Fruit fly (Drosophila melanogaster) whole organism, embryonic: ENCODE data around the gene CG32793.

ENCODE experiments used
- ATbp ChIP-seq: fragments of 200-800 bp; sonication (Bioruptor generic); optimal IDR thresholded peaks from 2 replicates; lab custom pipeline; 2017; ENCODE audit warnings: missing biosample characterization, mild to moderate bottlenecking, missing genetic modification characterization, missing genetic modification reagents
- Abd-B ChIP-seq: fragments of 200-800 bp; sonication (Bioruptor generic); optimal IDR thresholded peaks from 2 replicates; lab custom pipeline; 2018; ENCODE audit warnings: missing biosample characterization, mild to moderate bottlenecking, missing genetic modification characterization, moderate library complexity
- Blimp-1 ChIP-seq: fragments of 200-800 bp; sonication (Bioruptor generic); optimal IDR thresholded peaks from 3 replicates; lab custom pipeline; 2018; ENCODE audit warnings: missing biosample characterization, missing genetic modification characterization, mild to moderate bottlenecking, moderate library complexity, missing genetic modification reagents
- Bteb2 ChIP-seq: fragments of 200-800 bp; sonication (Bioruptor generic); optimal IDR thresholded peaks from 2 replicates; lab custom pipeline; 2016; ENCODE audit warnings: missing biosample characterization, missing genetic modification characterization
- CG10274 ChIP-seq: fragments of 200-800 bp; sonication (Bioruptor generic); optimal IDR thresholded peaks from 3 replicates; lab custom pipeline; 2017; ENCODE audit warnings: missing biosample characterization, mild to moderate bottlenecking, missing genetic modification characterization
- CG12071 ChIP-seq: fragments of 200-800 bp; sonication (Bioruptor generic); optimal IDR thresholded peaks from 3 replicates; lab custom pipeline; 2018; ENCODE audit warnings: missing biosample characterization, mild to moderate bottlenecking, missing genetic modification characterization
- CG1233 ChIP-seq: fragments of 200-800 bp; sonication (Bioruptor generic); optimal IDR thresholded peaks from 4 replicates; lab custom pipeline; 2018; ENCODE audit warnings: missing biosample characterization, mild to moderate bottlenecking, missing genetic modification characterization
- CG17361 ChIP-seq: fragments of 200-800 bp; sonication (Bioruptor generic); IDR thresholded peaks from 3 replicates; pipeline ENCODE4 v1.3.6; 2022; ENCODE audit warnings: missing biosample characterization, missing genetic modification characterization
- CG18764 ChIP-seq: fragments of 200-800 bp; sonication (Bioruptor generic); optimal IDR thresholded peaks from 3 replicates; lab custom pipeline; 2016; ENCODE audit warnings: missing biosample characterization, missing genetic modification characterization
- CG32767 ChIP-seq: fragments of 200-800 bp; sonication (Bioruptor generic); IDR thresholded peaks from 2 replicates; pipeline ENCODE4 v1.3.6; 2022; ENCODE audit warnings: missing biosample characterization, missing genetic modification characterization
- CG32772 ChIP-seq: fragments of 200-800 bp; sonication (Bioruptor generic); IDR thresholded peaks from 2 replicates; pipeline ENCODE4 v1.3.6; 2022; ENCODE audit warnings: missing biosample characterization, missing genetic modification characterization
- CG33213 ChIP-seq: fragments of 200-800 bp; sonication (Bioruptor generic); optimal IDR thresholded peaks from 3 replicates; lab custom pipeline; 2016; ENCODE audit warnings: missing biosample characterization, missing genetic modification characterization
- CG33557 ChIP-seq: fragments of 200-800 bp; sonication (Bioruptor generic); optimal IDR thresholded peaks from 2 replicates; lab custom pipeline; 2019; ENCODE audit warnings: missing biosample characterization, mild to moderate bottlenecking, missing genetic modification characterization, moderate library complexity
- CG3407 ChIP-seq: fragments of 200-800 bp; sonication (Bioruptor generic); optimal IDR thresholded peaks from 2 replicates; lab custom pipeline; 2018; ENCODE audit warnings: missing biosample characterization, mild to moderate bottlenecking, missing genetic modification characterization
- CG3838 ChIP-seq: fragments of 200-800 bp; sonication (Bioruptor generic); optimal IDR thresholded peaks from 3 replicates; lab custom pipeline; 2016; ENCODE audit warnings: missing biosample characterization, missing genetic modification characterization
- CG3847 ChIP-seq: fragments of 200-800 bp; sonication (Bioruptor generic); IDR thresholded peaks from 2 replicates; pipeline ENCODE4 v1.3.6; 2022; ENCODE audit warnings: missing biosample characterization, missing genetic modification characterization
- CG4404 ChIP-seq: fragments of 200-800 bp; sonication (Bioruptor generic); IDR thresholded peaks from 2 replicates; pipeline ENCODE4 v1.3.6; 2022; ENCODE audit warnings: missing biosample characterization, missing genetic modification characterization
- CG4424 ChIP-seq: fragments of 200-800 bp; sonication (Bioruptor generic); optimal IDR thresholded peaks from 3 replicates; lab custom pipeline; 2016; ENCODE audit warnings: missing biosample characterization, missing genetic modification characterization
- CG7786 ChIP-seq: fragments of 200-800 bp; sonication (Bioruptor generic); optimal IDR thresholded peaks from 2 replicates; lab custom pipeline; 2016; ENCODE audit warnings: missing biosample characterization, missing genetic modification characterization
- CG7839 ChIP-seq: fragments of 200-800 bp; sonication (Bioruptor generic); optimal IDR thresholded peaks from 3 replicates; lab custom pipeline; 2018; ENCODE audit warnings: missing biosample characterization, mild to moderate bottlenecking, missing genetic modification characterization, moderate library complexity
- CG8765 ChIP-seq: fragments of 200-800 bp; sonication (Bioruptor generic); IDR thresholded peaks from 2 replicates; pipeline ENCODE4 v1.3.6; 2022; ENCODE audit warnings: missing biosample characterization, missing genetic modification characterization
- CG9727 ChIP-seq: fragments of 200-800 bp; sonication (Bioruptor generic); optimal IDR thresholded peaks from 3 replicates; lab custom pipeline; 2017; ENCODE audit warnings: missing biosample characterization, mild to moderate bottlenecking, missing genetic modification characterization
- CHES-1-like ChIP-seq: fragments of 200-800 bp; sonication (Bioruptor generic); optimal IDR thresholded peaks from 2 replicates; lab custom pipeline; 2016; ENCODE audit warnings: missing biosample characterization, missing genetic modification characterization
- D19B ChIP-seq: fragments of 200-800 bp; sonication (Bioruptor generic); optimal IDR thresholded peaks from 2 replicates; lab custom pipeline; 2017; ENCODE audit warnings: missing biosample characterization, mild to moderate bottlenecking, missing genetic modification characterization
- E2f2 ChIP-seq: fragments of 200-800 bp; sonication (Bioruptor generic); IDR thresholded peaks from 2 replicates; pipeline ENCODE4 v1.3.6; 2022; ENCODE audit warnings: missing biosample characterization, missing genetic modification characterization
- Fer2 ChIP-seq: fragments of 200-800 bp; sonication (Bioruptor generic); optimal IDR thresholded peaks from 2 replicates; lab custom pipeline; 2018; ENCODE audit warnings: missing biosample characterization, mild to moderate bottlenecking, missing genetic modification characterization, moderate library complexity
- HLH54F ChIP-seq: fragments of 200-800 bp; sonication (Bioruptor generic); optimal IDR thresholded peaks from 3 replicates; lab custom pipeline; 2016; ENCODE audit warnings: missing biosample characterization, missing genetic modification characterization
- Mad ChIP-seq: fragments of 200-800 bp; sonication (Bioruptor generic); optimal IDR thresholded peaks from 2 replicates; lab custom pipeline; 2016; ENCODE audit warnings: missing biosample characterization, missing genetic modification characterization
- NC2α ChIP-seq: fragments of 200-800 bp; sonication (Bioruptor generic); optimal IDR thresholded peaks from 2 replicates; lab custom pipeline; 2016; ENCODE audit warnings: missing biosample characterization, missing genetic modification characterization
- NC2β ChIP-seq: fragments of 200-800 bp; sonication (Bioruptor generic); optimal IDR thresholded peaks from 2 replicates; lab custom pipeline; 2016; ENCODE audit warnings: missing biosample characterization, missing genetic modification characterization
- NFAT ChIP-seq: fragments of 200-800 bp; sonication (Bioruptor generic); IDR thresholded peaks from 2 replicates; pipeline ENCODE4 v1.3.6; 2022; ENCODE audit warnings: missing biosample characterization, missing genetic modification characterization
- Opbp ChIP-seq: fragments of 200-800 bp; sonication (Bioruptor generic); IDR thresholded peaks from 3 replicates; pipeline ENCODE4 v1.3.6; 2022; ENCODE audit warnings: missing biosample characterization, missing genetic modification characterization; ENCODE audit not compliant: partially characterized antibody
- Rfx ChIP-seq: fragments of 200-800 bp; sonication (Bioruptor generic); IDR thresholded peaks from 2 replicates; pipeline ENCODE4 v1.3.6; 2022; ENCODE audit warnings: missing biosample characterization, missing genetic modification characterization
- Rx ChIP-seq: fragments of 200-800 bp; sonication (Bioruptor generic); IDR thresholded peaks from 2 replicates; pipeline ENCODE4 v1.3.6; 2022; ENCODE audit warnings: missing biosample characterization, missing genetic modification characterization
- Sin3A ChIP-seq: fragments of >200 bp; optimal IDR thresholded peaks from 2 replicates; lab custom pipeline; 2018
- br ChIP-seq: fragments of >200 bp; optimal IDR thresholded peaks from 2 replicates; lab custom pipeline; 2017
- chn ChIP-seq: fragments of 200-800 bp; sonication (Bioruptor generic); optimal IDR thresholded peaks from 2 replicates; lab custom pipeline; 2016; ENCODE audit warnings: missing biosample characterization, missing genetic modification characterization
- da ChIP-seq: fragments of 200-800 bp; sonication (Bioruptor generic); optimal IDR thresholded peaks from 2 replicates; lab custom pipeline; 2016; ENCODE audit warnings: missing biosample characterization, missing genetic modification characterization
- dmrt99B ChIP-seq: fragments of 200-800 bp; sonication (Bioruptor generic); optimal IDR thresholded peaks from 2 replicates; lab custom pipeline; 2018; ENCODE audit warnings: missing biosample characterization, mild to moderate bottlenecking, missing genetic modification characterization, moderate library complexity
- eve ChIP-seq, 2 experiments: fragments of >200 bp; optimal IDR thresholded peaks; 2 replicates each; lab custom pipeline; 2017; ENCODE audit warnings: missing biosample characterization in 2 of 2, missing genetic modification characterization in 2 of 2
- fd96Cb ChIP-seq: fragments of 200-800 bp; sonication (Bioruptor generic); optimal IDR thresholded peaks from 2 replicates; lab custom pipeline; 2018; ENCODE audit warnings: missing biosample characterization, mild to moderate bottlenecking, missing genetic modification characterization, moderate library complexity
- gcm2 ChIP-seq: fragments of 200-800 bp; sonication (Bioruptor generic); optimal IDR thresholded peaks from 2 replicates; lab custom pipeline; 2016; ENCODE audit warnings: missing biosample characterization, missing genetic modification characterization
- gro ChIP-seq: fragments of 200-800 bp; sonication (Bioruptor generic); optimal IDR thresholded peaks from 2 replicates; lab custom pipeline; 2016; ENCODE audit warnings: missing biosample characterization, missing genetic modification characterization
- gsb ChIP-seq: fragments of 200-800 bp; sonication (Bioruptor generic); IDR thresholded peaks from 2 replicates; pipeline ENCODE4 v1.3.6; 2022; ENCODE audit warnings: missing biosample characterization, missing genetic modification characterization
- kay ChIP-seq: fragments of 200-800 bp; sonication (Bioruptor generic); optimal IDR thresholded peaks from 2 replicates; lab custom pipeline; 2016; ENCODE audit warnings: missing biosample characterization, missing genetic modification characterization
- maf-S ChIP-seq: fragments of 200-800 bp; sonication (Bioruptor generic); optimal IDR thresholded peaks from 2 replicates; lab custom pipeline; 2016; ENCODE audit warnings: missing biosample characterization, missing genetic modification characterization
- sens-2 ChIP-seq: fragments of 200-800 bp; sonication (Bioruptor generic); IDR thresholded peaks from 2 replicates; pipeline ENCODE4 v1.3.6; 2022; ENCODE audit warnings: missing biosample characterization, missing genetic modification characterization
- seq ChIP-seq: fragments of 200-800 bp; sonication (Bioruptor generic); IDR thresholded peaks from 2 replicates; pipeline ENCODE4 v1.3.6; 2022; ENCODE audit warnings: missing biosample characterization, missing genetic modification characterization
- sna ChIP-seq: fragments of 200-800 bp; sonication (Bioruptor generic); IDR thresholded peaks from 2 replicates; pipeline ENCODE4 v1.3.6; 2022; ENCODE audit warnings: missing biosample characterization, missing genetic modification characterization; ENCODE audit not compliant: partially characterized antibody
- sr ChIP-seq: fragments of 200-800 bp; sonication (Bioruptor generic); IDR thresholded peaks from 3 replicates; pipeline ENCODE4 v1.3.6; 2022; ENCODE audit warnings: missing biosample characterization, missing genetic modification characterization
- trem ChIP-seq: fragments of 200-800 bp; optimal IDR thresholded peaks from 3 replicates; lab custom pipeline; 2019; ENCODE audit warnings: missing biosample characterization, mild to moderate bottlenecking, missing genetic modification characterization, moderate library complexity
- vvl ChIP-seq: fragments of 200-800 bp; sonication (Bioruptor generic); IDR thresholded peaks from 2 replicates; pipeline ENCODE4 v1.3.6; 2022; ENCODE audit warnings: missing biosample characterization, missing genetic modification characterization
- z ChIP-seq: fragments of 200-800 bp; sonication (Bioruptor generic); IDR thresholded peaks from 3 replicates; pipeline ENCODE4 v1.3.6; 2022; ENCODE audit warnings: missing biosample characterization, missing genetic modification characterization

CG32793 gene

DNA sequence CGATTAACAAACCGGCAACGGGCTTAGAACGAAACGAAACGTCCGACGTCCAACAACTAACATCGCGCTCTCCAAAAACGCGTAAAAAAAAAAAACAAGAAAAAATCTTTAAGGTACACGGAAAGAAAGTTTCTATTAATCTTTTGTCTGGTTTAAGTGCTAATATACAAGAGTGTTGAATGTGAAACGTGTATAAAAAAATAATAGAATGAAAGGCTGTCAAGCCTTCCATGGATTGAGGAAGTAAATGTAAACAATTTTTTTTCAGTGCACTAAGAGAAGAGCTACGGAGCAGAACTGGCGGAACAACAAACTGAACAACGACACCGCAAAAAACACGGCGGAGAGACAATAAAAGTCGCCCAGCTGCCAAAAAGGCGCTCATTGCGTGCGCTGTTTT is 9.9 kb upstream of the CG32793 start, which contains the start of gene CG3588 (continued):
- TF ChIP-seq br (lab: Kevin White, UChicago) (no peak), Mad (GFP tag; lab: Kevin White, UChicago) (peak; percentile 30), CG3838 (GFP tag; lab: Kevin White, UChicago) (peak; percentile 21), CG10274 (GFP tag; lab: Kevin White, UChicago) (peak; percentile 32), CG18764 (GFP tag; lab: Kevin White, UChicago) (peak; percentile 18), gsb (GFP tag; lab: Robert Waterston, UW) (peak; percentile 84), eve (GFP tag; optimal IDR thresholded peaks at IDR 0.05; lab: Kevin White, UChicago) (peak in 1 of 2 experiments; percentile 74), Fer2 (tag; lab: Kevin White, UChicago) (peak; percentile 41), Rx (peak; percentile 63; the same call in 1 of the 2 replicates), vvl (GFP tag; lab: Robert Waterston, UW) (peak; percentile 73; the same call in 1 of the 2 replicates), HLH54F (GFP tag; lab: Kevin White, UChicago) (peak; percentile 74), CG4404 (GFP tag; lab: Robert Waterston, UW) (peak; percentile 37; the same call in 1 of the 2 replicates), gcm2 (GFP tag; lab: Kevin White, UChicago) (peak; percentile 2), chn (GFP tag; lab: Kevin White, UChicago) (peak; percentile 36), sna (GFP tag; lab: Robert Waterston, UW) (no peak), CG17361 (GFP tag; lab: Robert Waterston, UW) (peak; percentile 49; the same call in 2 of the 3 replicates), z (GFP tag; lab: Robert Waterston, UW) (no peak), Rfx (GFP tag; lab: Robert Waterston, UW) (peak; percentile 94), seq (peak; percentile 73), CG7786 (GFP tag; lab: Kevin White, UChicago) (peak; percentile 65), D19B (peak; percentile 63), gro (GFP tag; lab: Kevin White, UChicago) (peak; percentile 93), CHES-1-like (GFP tag; lab: Kevin White, UChicago) (peak; percentile 74), NFAT (GFP tag; lab: Robert Waterston, UW) (peak; percentile 85), trem (tag; lab: Kevin White, UChicago) (peak; percentile 1), Sin3A (lab: Kevin White, UChicago) (no peak), CG1233 (peak; percentile 59), CG3407 (no peak), CG12071 (peak; percentile 54), E2f2 (GFP tag; lab: Robert Waterston, UW) (peak; percentile 51), sens-2 (GFP tag; lab: Robert Waterston, UW) (no peak), CG9727 (peak; percentile 45), da (GFP tag; lab: Kevin White, UChicago) (no peak), CG7839 (tag; lab: Kevin White, UChicago) (peak; percentile 82), CG8765 (GFP tag; lab: Robert Waterston, UW) (peak; percentile 45; the same call in 1 of the 2 replicates), CG32772 (GFP tag; lab: Robert Waterston, UW) (peak; percentile 76), Opbp (GFP tag; lab: Robert Waterston, UW) (no peak), CG33213 (peak; percentile 60), kay (GFP tag; lab: Kevin White, UChicago) (no peak), NC2β (GFP tag; lab: Kevin White, UChicago) (peak; percentile 34), CG33557 (GFP tag; lab: Kevin White, UChicago) (no peak), CG32767 (GFP tag; lab: Robert Waterston, UW) (peak; percentile 63), dmrt99B (tag; lab: Kevin White, UChicago) (peak; percentile 69), Abd-B (GFP tag; lab: Kevin White, UChicago) (peak; percentile 61), ATbp (GFP tag; lab: Kevin White, UChicago) (peak; percentile 33), fd96Cb (peak; percentile 43), maf-S (GFP tag; lab: Kevin White, UChicago) (peak; percentile 58), Blimp-1 (GFP tag; lab: Kevin White, UChicago) (peak; percentile 46), NC2α (GFP tag; lab: Kevin White, UChicago) (peak; percentile 21), CG4424 (GFP tag; lab: Kevin White, UChicago) (peak; percentile 60), Bteb2 (GFP tag; lab: Kevin White, UChicago) (peak; percentile 80), sr (0 out of 3 replicates have a peak, but pooled peaks have one; percentile 14), CG3847 (peak; percentile 83)
